Fruit fly (Drosophila melanogaster): ENCODE data around the gene ovo.

ovo gene

dm6 chrX:5056076-5056475 is 8.0 kb downstream of the ovo start:
- TF ChIP-seq ash1 (GFP tag; optimal IDR thresholded peaks at IDR 0.05) (no peak), sens (GFP tag) (peak; percentile 42), CG14860 (GFP tag; IDR thresholded peaks at IDR 0.05; ENCODE audit: partially characterized antibody) (no peak), sqz (GFP tag; optimal IDR thresholded peaks at IDR 0.05) (peak; percentile 77), sd (tag; optimal IDR thresholded peaks at IDR 0.05) (peak; percentile 20), CG7786 (GFP tag; optimal IDR thresholded peaks at IDR 0.05) (no peak), cg (GFP tag; optimal IDR thresholded peaks at IDR 0.05) (no peak), B-H1 (GFP tag; IDR thresholded peaks at IDR 0.05) (no peak), Hmx (GFP tag; optimal IDR thresholded peaks at IDR 0.05) (no peak), az2 (GFP tag; optimal IDR thresholded peaks at IDR 0.05) (no peak), luna (GFP tag; optimal IDR thresholded peaks at IDR 0.05) (no peak), CG17359 (tag; optimal IDR thresholded peaks at IDR 0.05) (peak; percentile 21), schlank (tag; optimal IDR thresholded peaks at IDR 0.05) (no peak), Deaf1 (tag; optimal IDR thresholded peaks at IDR 0.05) (no peak), tll (GFP tag; optimal IDR thresholded peaks at IDR 0.05) (no peak), CG17829 (tag; optimal IDR thresholded peaks at IDR 0.05) (no peak), sug (tag; optimal IDR thresholded peaks at IDR 0.05) (no peak), MESR4 (GFP tag; optimal IDR thresholded peaks at IDR 0.05) (no peak), hth (optimal IDR thresholded peaks at IDR 0.05) (no peak), CG8944 (GFP tag; optimal IDR thresholded peaks at IDR 0.05) (no peak), gfzf (GFP tag; optimal IDR thresholded peaks at IDR 0.05) (no peak), exex (tag; optimal IDR thresholded peaks at IDR 0.05) (no peak), da (GFP tag; optimal IDR thresholded peaks at IDR 0.05) (no peak), run (tag; optimal IDR thresholded peaks at IDR 0.05) (no peak), oc (tag; optimal IDR thresholded peaks at IDR 0.05) (peak; percentile 28), chinmo (GFP tag; IDR thresholded peaks at IDR 0.05; ENCODE audit: partially characterized antibody) (peak; percentile 69; the same call in 1 of the 4 replicates), gro (GFP tag; optimal IDR thresholded peaks at IDR 0.05) (no peak), CG8281 (tag; optimal IDR thresholded peaks at IDR 0.05) (no peak), zfh2 (GFP tag; optimal IDR thresholded peaks at IDR 0.05) (no peak), Hsf (GFP tag; optimal IDR thresholded peaks at IDR 0.05) (no peak), toy (GFP tag; IDR thresholded peaks at IDR 0.05) (no peak), Neu2 (GFP tag; optimal IDR thresholded peaks at IDR 0.05; ENCODE audit: borderline replicate concordance) (no peak), Pdp1 (GFP tag; optimal IDR thresholded peaks at IDR 0.05) (peak in 1 of 2 experiments; percentile 67), CG15601 (tag; optimal IDR thresholded peaks at IDR 0.05) (no peak), CG31441 (GFP tag; IDR thresholded peaks at IDR 0.05) (no peak), CG8765 (GFP tag; IDR thresholded peaks at IDR 0.05) (no peak)

DNA sequence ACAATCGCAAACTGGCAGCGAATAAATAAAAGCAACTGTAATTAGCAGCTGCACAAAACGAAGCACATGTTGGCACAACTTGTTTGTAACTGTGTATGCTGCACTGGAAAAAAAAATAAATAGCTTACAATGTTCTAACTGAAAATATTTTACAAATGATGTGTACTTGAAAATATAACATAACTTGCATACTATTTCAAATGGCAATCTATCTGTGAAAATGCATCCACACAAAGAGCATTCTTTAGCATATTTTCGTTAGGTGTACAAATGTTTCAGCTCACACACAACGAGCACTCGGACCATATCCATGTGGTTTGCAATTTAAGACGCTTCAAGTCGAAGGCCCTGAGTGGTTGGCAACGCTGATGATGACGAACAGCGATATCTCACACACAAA is 10.6 kb downstream of the ovo start:
- TF ChIP-seq Drgx (GFP tag; IDR thresholded peaks at IDR 0.05) (peak; percentile 65), prd (optimal IDR thresholded peaks at IDR 0.05) (no peak), prd (GFP tag; IDR thresholded peaks at IDR 0.05) (0 out of 3 replicates have a peak, but pooled peaks have one; percentile 38), sisA (GFP tag; IDR thresholded peaks at IDR 0.05) (no peak), lmd (GFP tag; IDR thresholded peaks at IDR 0.05) (no peak), lilli (GFP tag; optimal IDR thresholded peaks at IDR 0.05) (no peak), ind (GFP tag; optimal IDR thresholded peaks at IDR 0.05) (no peak), Ptx1 (GFP tag; IDR thresholded peaks at IDR 0.05) (peak; percentile 22; the same call in 1 of the 2 replicates), peb (GFP tag; IDR thresholded peaks at IDR 0.05) (no peak), Mes4 (GFP tag; optimal IDR thresholded peaks at IDR 0.05) (no peak), CG11504 (tag; optimal IDR thresholded peaks at IDR 0.05) (peak; percentile 20), sens (GFP tag) (peak; percentile 59), gem (tag; optimal IDR thresholded peaks at IDR 0.05) (peak; percentile 27), knrl (GFP tag; IDR thresholded peaks at IDR 0.05; ENCODE audit: partially characterized antibody) (no peak), mld (GFP tag; IDR thresholded peaks at IDR 0.05; ENCODE audit: partially characterized antibody) (no peak)

Data from whole organism, embryonic.